Worm (Caenorhabditis elegans): ENCODE data around the gene ostf-4.

ce11 chrIII:10300078-10300477 lies 18.3 kb downstream of the ostf-4 start, which contains the start of gene vglu-3:
- TF ChIP-seq ztf-18 (tag; optimal IDR thresholded peaks at IDR 0.05) (no peak), lir-1 (GFP tag; conservative IDR thresholded peaks at IDR 0.05) (no peak), nhr-80 (tag; optimal IDR thresholded peaks at IDR 0.05) (no peak), unc-130 (GFP tag; optimal IDR thresholded peaks at IDR 0.05) (no peak)

Measured in whole organism, young adult.